Worm (Caenorhabditis elegans): ENCODE data around the gene Y97E10AL.1.

Y97E10AL.1 gene

ce11 chrV:8013901-8014388, 28.0 kb downstream of the Y97E10AL.1 start, which contains the start of gene Y97E10AR.6:
Y97E10AR.6 (minus strand) TSS chrV:8013951.
- TF ChIP-seq ztf-23 (GFP tag; IDR thresholded peaks at IDR 0.05) (no peak), klf-2 (GFP tag; conservative IDR thresholded peaks at IDR 0.05) (no peak), tab-1 (GFP tag; IDR thresholded peaks at IDR 0.05) (no peak), ref-1 (GFP tag; conservative IDR thresholded peaks at IDR 0.05) (no peak), flt-1 (GFP tag; IDR thresholded peaks at IDR 0.05) (no peak), T22C8.4 (GFP tag; IDR thresholded peaks at IDR 0.05) (no peak), med-1 (GFP tag; optimal IDR thresholded peaks at IDR 0.05; ENCODE audit: insufficient read depth) (no peak), cog-1 (tag; optimal IDR thresholded peaks at IDR 0.05) (no peak), ztf-29 (GFP tag; IDR thresholded peaks at IDR 0.05) (no peak)

- TF ChIP-seq flt-1 (GFP tag; IDR thresholded peaks at IDR 0.05) (no peak), ztf-29 (GFP tag; IDR thresholded peaks at IDR 0.05) (no peak), med-1 (GFP tag; optimal IDR thresholded peaks at IDR 0.05; ENCODE audit: insufficient read depth) (no peak), T22C8.4 (GFP tag; IDR thresholded peaks at IDR 0.05) (no peak), klf-2 (GFP tag; conservative IDR thresholded peaks at IDR 0.05) (no peak), ref-1 (GFP tag; conservative IDR thresholded peaks at IDR 0.05) (no peak), tab-1 (GFP tag; IDR thresholded peaks at IDR 0.05) (no peak), cog-1 (tag; optimal IDR thresholded peaks at IDR 0.05) (no peak), ztf-23 (GFP tag; IDR thresholded peaks at IDR 0.05) (no peak)
Observed at ce11 chrV:8016928-8017327, 31.0 kb downstream of the Y97E10AL.1 start, which contains the start of gene sptl-2. sptl-2 (plus strand) TSS chrV:8017207.

- TF ChIP-seq ztf-23 (GFP tag; IDR thresholded peaks at IDR 0.05) (no peak), flt-1 (GFP tag; IDR thresholded peaks at IDR 0.05) (no peak), ztf-29 (GFP tag; IDR thresholded peaks at IDR 0.05) (no peak), cog-1 (tag; optimal IDR thresholded peaks at IDR 0.05) (no peak), klf-2 (GFP tag; conservative IDR thresholded peaks at IDR 0.05) (no peak), tab-1 (GFP tag; IDR thresholded peaks at IDR 0.05) (no peak), T22C8.4 (GFP tag; IDR thresholded peaks at IDR 0.05) (no peak), ref-1 (GFP tag; conservative IDR thresholded peaks at IDR 0.05) (no peak)
Observed at ce11 chrV:8017924-8018323, 32.0 kb downstream of the Y97E10AL.1 start.

- TF ChIP-seq tab-1 (GFP tag; IDR thresholded peaks at IDR 0.05) (no peak), T22C8.4 (GFP tag; IDR thresholded peaks at IDR 0.05) (no peak), ztf-23 (GFP tag; IDR thresholded peaks at IDR 0.05) (no peak), klf-2 (GFP tag; conservative IDR thresholded peaks at IDR 0.05) (no peak), flt-1 (GFP tag; IDR thresholded peaks at IDR 0.05) (no peak), ztf-29 (GFP tag; IDR thresholded peaks at IDR 0.05) (no peak), ref-1 (GFP tag; conservative IDR thresholded peaks at IDR 0.05) (no peak), med-1 (GFP tag; optimal IDR thresholded peaks at IDR 0.05; ENCODE audit: insufficient read depth) (no peak), cog-1 (tag; optimal IDR thresholded peaks at IDR 0.05) (no peak)
Observed at ce11 chrV:8018919-8019318, 33.0 kb downstream of the Y97E10AL.1 start.

- TF ChIP-seq med-1 (GFP tag; optimal IDR thresholded peaks at IDR 0.05; ENCODE audit: insufficient read depth) (no peak), cog-1 (tag; optimal IDR thresholded peaks at IDR 0.05) (no peak), klf-2 (GFP tag; conservative IDR thresholded peaks at IDR 0.05) (no peak), ref-1 (GFP tag; conservative IDR thresholded peaks at IDR 0.05) (no peak), ztf-29 (GFP tag; IDR thresholded peaks at IDR 0.05) (no peak), flt-1 (GFP tag; IDR thresholded peaks at IDR 0.05) (no peak), T22C8.4 (GFP tag; IDR thresholded peaks at IDR 0.05) (no peak), tab-1 (GFP tag; IDR thresholded peaks at IDR 0.05) (no peak), ztf-23 (GFP tag; IDR thresholded peaks at IDR 0.05) (no peak)
Observed at ce11 chrV:8019783-8020182, 33.8 kb downstream of the Y97E10AL.1 start.

- TF ChIP-seq flt-1 (GFP tag; IDR thresholded peaks at IDR 0.05) (no peak), klf-2 (GFP tag; conservative IDR thresholded peaks at IDR 0.05) (no peak), med-1 (GFP tag; optimal IDR thresholded peaks at IDR 0.05; ENCODE audit: insufficient read depth) (no peak), ztf-23 (GFP tag; IDR thresholded peaks at IDR 0.05) (no peak), tab-1 (GFP tag; IDR thresholded peaks at IDR 0.05) (no peak), T22C8.4 (GFP tag; IDR thresholded peaks at IDR 0.05) (no peak), ztf-29 (GFP tag; IDR thresholded peaks at IDR 0.05) (no peak), ref-1 (GFP tag; conservative IDR thresholded peaks at IDR 0.05) (no peak), cog-1 (tag; optimal IDR thresholded peaks at IDR 0.05) (no peak)
Observed at ce11 chrV:8022040-8022439, 36.1 kb downstream of the Y97E10AL.1 start, which contains the start of gene ech-3. ech-3 (plus strand) TSS chrV:8022217.

ce11 chrV:8024752-8025151, 38.8 kb downstream of the Y97E10AL.1 start, which contains the start of gene F43H9.3:
F43H9.3 (minus strand) TSS chrV:8024940.
- TF ChIP-seq ref-1 (GFP tag; conservative IDR thresholded peaks at IDR 0.05) (no peak), ztf-29 (GFP tag; IDR thresholded peaks at IDR 0.05) (no peak), flt-1 (GFP tag; IDR thresholded peaks at IDR 0.05) (no peak), cog-1 (tag; optimal IDR thresholded peaks at IDR 0.05) (no peak), T22C8.4 (GFP tag; IDR thresholded peaks at IDR 0.05) (no peak), ztf-23 (GFP tag; IDR thresholded peaks at IDR 0.05) (no peak), tab-1 (GFP tag; IDR thresholded peaks at IDR 0.05) (no peak), klf-2 (GFP tag; conservative IDR thresholded peaks at IDR 0.05) (no peak), med-1 (GFP tag; optimal IDR thresholded peaks at IDR 0.05; ENCODE audit: insufficient read depth) (no peak)

- TF ChIP-seq cog-1 (tag; optimal IDR thresholded peaks at IDR 0.05) (no peak), flt-1 (GFP tag; IDR thresholded peaks at IDR 0.05) (no peak), med-1 (GFP tag; optimal IDR thresholded peaks at IDR 0.05; ENCODE audit: insufficient read depth) (no peak), T22C8.4 (GFP tag; IDR thresholded peaks at IDR 0.05) (no peak), ztf-23 (GFP tag; IDR thresholded peaks at IDR 0.05) (no peak), ref-1 (GFP tag; conservative IDR thresholded peaks at IDR 0.05) (no peak), klf-2 (GFP tag; conservative IDR thresholded peaks at IDR 0.05) (no peak), tab-1 (GFP tag; IDR thresholded peaks at IDR 0.05) (no peak), ztf-29 (GFP tag; IDR thresholded peaks at IDR 0.05) (no peak)
Observed at ce11 chrV:8025259-8025658, 39.3 kb downstream of the Y97E10AL.1 start.

- TF ChIP-seq ref-1 (GFP tag; conservative IDR thresholded peaks at IDR 0.05) (no peak), med-1 (GFP tag; optimal IDR thresholded peaks at IDR 0.05; ENCODE audit: insufficient read depth) (no peak), T22C8.4 (GFP tag; IDR thresholded peaks at IDR 0.05) (no peak), ztf-29 (GFP tag; IDR thresholded peaks at IDR 0.05) (no peak), ztf-23 (GFP tag; IDR thresholded peaks at IDR 0.05) (no peak), flt-1 (GFP tag; IDR thresholded peaks at IDR 0.05) (no peak), tab-1 (GFP tag; IDR thresholded peaks at IDR 0.05) (no peak), cog-1 (tag; optimal IDR thresholded peaks at IDR 0.05) (no peak), klf-2 (GFP tag; conservative IDR thresholded peaks at IDR 0.05) (no peak)
Observed at ce11 chrV:8026343-8026742, 40.4 kb downstream of the Y97E10AL.1 start, which contains the start of gene F43H9.4. F43H9.4 (plus strand) TSS chrV:8026708.

Data from whole organism, midembryonic.